Worm (Caenorhabditis elegans) whole organism, young adult: Measurements from ENCODE around the gene tbx-2.

Experiments used
- B0261.1 ChIP-seq: sonication (generic microtip); optimal IDR thresholded peaks from 2 replicates; lab custom pipeline; 2016; ENCODE audit warnings: mild to moderate bottlenecking, missing genetic modification characterization, moderate library complexity, missing compliant biosample characterization
- F10E7.11 ChIP-seq: sonication (generic microtip); optimal IDR thresholded peaks from 2 replicates; lab custom pipeline; 2017; ENCODE audit warnings: mild to moderate bottlenecking, missing genetic modification characterization, moderate library complexity, missing compliant biosample characterization
- F22D6.2 ChIP-seq: sonication (generic microtip); optimal IDR thresholded peaks from 2 replicates; lab custom pipeline; 2016; ENCODE audit warnings: mild to moderate bottlenecking, missing genetic modification characterization, missing compliant biosample characterization
- akir-1 ChIP-seq: fragments of 200-800 bp; sonication (Bioruptor generic); optimal IDR thresholded peaks from 2 replicates; lab custom pipeline; 2018; ENCODE audit warnings: mild to moderate bottlenecking, missing genetic modification characterization, moderate library complexity, missing compliant biosample characterization
- aptf-3 ChIP-seq: fragments of 200-800 bp; sonication (Bioruptor generic); IDR thresholded peaks from 2 replicates; pipeline ENCODE4 v1.3.6; 2022; ENCODE audit warnings: missing genetic modification characterization, missing compliant biosample characterization
- cebp-1 ChIP-seq, 2 experiments: fragments of 200-800 bp in 1 of 2; sonication (Bioruptor generic) in 1 of 2; sonication (generic microtip) in 1 of 2; IDR thresholded peaks in 1 of 2; optimal IDR thresholded peaks in 1 of 2; 2 replicates each; pipeline versions ENCODE4 v1.3.6 to Lab custom; 2017 to 2022; ENCODE audit warnings: missing compliant biosample characterization in 2 of 2, missing genetic modification characterization in 2 of 2, mild to moderate bottlenecking in 1 of 2, missing genetic modification reagents in 1 of 2, moderate library complexity in 1 of 2
- ceh-27 ChIP-seq: fragments of 200-800 bp; sonication (Bioruptor generic); optimal IDR thresholded peaks from 2 replicates; lab custom pipeline; 2018; ENCODE audit warnings: mild to moderate bottlenecking, missing genetic modification characterization, moderate library complexity, missing compliant biosample characterization
- ceh-79 ChIP-seq: sonication (generic microtip); optimal IDR thresholded peaks from 2 replicates; lab custom pipeline; 2017; ENCODE audit warnings: mild to moderate bottlenecking, missing genetic modification characterization, missing compliant biosample characterization
- lag-1 ChIP-seq: fragments of 200-800 bp; sonication (Bioruptor generic); IDR thresholded peaks from 2 replicates; pipeline ENCODE4 v1.3.6; 2022; ENCODE audit warnings: missing genetic modification reagents, missing genetic modification characterization, missing compliant biosample characterization
- nhr-90 ChIP-seq: sonication (generic microtip); optimal IDR thresholded peaks from 2 replicates; lab custom pipeline; 2016; ENCODE audit warnings: missing genotype, mild to moderate bottlenecking, missing genetic modification characterization, missing compliant biosample characterization
- snpc-4 ChIP-seq, 5 experiments: fragments of 150-350 bp in 1 of 5; sonication (generic microtip) in 4 of 5; optimal IDR thresholded peaks; 2 replicates each; lab custom pipeline; 2014 to 2018; ENCODE audit warnings: missing genetic modification characterization in 5 of 5, missing biosample characterization in 3 of 5, antibody characterized with exemption in 2 of 5, mild to moderate bottlenecking in 2 of 5, missing compliant biosample characterization in 2 of 5, missing genotype in 2 of 5, moderate library complexity in 2 of 5, missing genetic modification reagents in 1 of 5
- ztf-28 ChIP-seq: fragments of 200-800 bp; sonication (Bioruptor generic); IDR thresholded peaks from 2 replicates; pipeline ENCODE4 v1.3.6; 2022; ENCODE audit warnings: missing genetic modification reagents, missing genetic modification characterization, missing compliant biosample characterization

ce11 chrIII:5181217-5181616 lies 45.1 kb upstream of the tbx-2 start:
- TF ChIP-seq cebp-1 (GFP tag; IDR thresholded peaks at IDR 0.05; lab: Robert Waterston, UW) = no peak
- no peak for TF ChIP-seq cebp-1 (tag; optimal IDR thresholded peaks at IDR 0.05; lab: Kevin White, UChicago)
- TF ChIP-seq ceh-79 (tag; lab: Kevin White, UChicago) = no peak
- TF ChIP-seq ztf-28 (GFP tag; lab: Robert Waterston, UW) = no peak
- TF ChIP-seq F10E7.11 = no peak
- no peak for TF ChIP-seq F22D6.2 (tag; lab: Kevin White, UChicago)
- no peak for TF ChIP-seq akir-1 (GFP tag; lab: Kevin White, UChicago)
- TF ChIP-seq nhr-90 (tag; lab: Kevin White, UChicago) = no peak
- TF ChIP-seq lag-1 = no peak
- no peak for TF ChIP-seq B0261.1 (tag; lab: Kevin White, UChicago)
- no peak for TF ChIP-seq ceh-27 (GFP tag; lab: Kevin White, UChicago)
- TF ChIP-seq aptf-3 = no peak
- TF ChIP-seq snpc-4 (GFP tag; optimal IDR thresholded peaks at IDR 0.05; lab: Kevin White, UChicago) = no peak
- TF ChIP-seq snpc-4 (tag; optimal IDR thresholded peaks at IDR 0.05; lab: Kevin White, UChicago) = no peak
